Worm (Caenorhabditis elegans) whole organism, L4 larva: ENCODE results near the gene str-68.

ENCODE experiments used
- T20F7.1 ChIP-seq: fragments of 200-800 bp; sonication (Bioruptor generic); optimal IDR thresholded peaks from 2 replicates; lab custom pipeline; 2018; ENCODE audit warnings: mild to moderate bottlenecking, missing genetic modification characterization, missing compliant biosample characterization
- aly-2 ChIP-seq: sonication (generic microtip); optimal IDR thresholded peaks from 2 replicates; lab custom pipeline; 2018; ENCODE audit warnings: missing biosample characterization, missing genetic modification characterization
- daf-19 ChIP-seq: fragments of 200-800 bp; sonication (Bioruptor generic); conservative IDR thresholded peaks from 2 replicates; pipeline ENCODE4 v1.3.6; 2022; ENCODE audit warnings: missing genetic modification characterization, missing compliant biosample characterization
- fos-1 ChIP-seq: fragments of 150-350 bp; optimal IDR thresholded peaks from 2 replicates; lab custom pipeline; 2014; ENCODE audit warnings: missing biosample characterization, missing genetic modification characterization
- hlh-30 ChIP-seq: sonication (generic microtip); optimal IDR thresholded peaks from 2 replicates; lab custom pipeline; 2017; ENCODE audit warnings: antibody characterized with exemption, mild to moderate bottlenecking, missing genetic modification characterization, missing compliant biosample characterization; ENCODE audit not compliant: insufficient read depth
- lin-13 ChIP-seq: fragments of 150-350 bp; optimal IDR thresholded peaks from 2 replicates; lab custom pipeline; 2014; ENCODE audit warnings: missing biosample characterization, missing genetic modification reagents, missing genetic modification characterization
- lin-15B ChIP-seq: fragments of 150-350 bp; sonication (generic microtip); optimal IDR thresholded peaks from 3 replicates; lab custom pipeline; 2014; ENCODE audit warnings: missing biosample characterization, missing genetic modification characterization
- mep-1 ChIP-seq: fragments of 150-350 bp; sonication (generic microtip); optimal IDR thresholded peaks from 3 replicates; lab custom pipeline; 2014; ENCODE audit warnings: missing biosample characterization, missing genetic modification characterization
- mes-2 ChIP-seq: sonication (generic microtip); optimal IDR thresholded peaks from 2 replicates; lab custom pipeline; 2016; ENCODE audit warnings: missing genotype, mild to moderate bottlenecking, missing genetic modification characterization, missing compliant biosample characterization; ENCODE audit not compliant: poor library complexity, severe bottlenecking
- nhr-11 ChIP-seq: fragments of 150-350 bp; optimal IDR thresholded peaks from 2 replicates; lab custom pipeline; 2014; ENCODE audit warnings: missing biosample characterization, missing genetic modification characterization
- nhr-42 ChIP-seq: fragments of 200-800 bp; sonication (Bioruptor generic); IDR thresholded peaks from 2 replicates; pipeline ENCODE4 v1.3.6; 2022; ENCODE audit warnings: missing genetic modification characterization, missing compliant biosample characterization
- pha-4 ChIP-seq, 2 experiments: fragments of 150-350 bp in 1 of 2; fragments of 200-800 bp in 1 of 2; sonication (Bioruptor generic) in 1 of 2; IDR thresholded peaks in 1 of 2; optimal IDR thresholded peaks in 1 of 2; 2 replicates each; pipeline versions ENCODE4 v1.3.6 to Lab custom; 2014 to 2022; ENCODE audit warnings: missing genetic modification characterization in 2 of 2, missing genetic modification reagents in 2 of 2, missing biosample characterization in 1 of 2, missing compliant biosample characterization in 1 of 2

- no peak for TF ChIP-seq aly-2 (tag; lab: Kevin White, UChicago)
- no peak for TF ChIP-seq T20F7.1 (GFP tag; lab: Kevin White, UChicago)
- TF ChIP-seq pha-4 (GFP tag; IDR thresholded peaks at IDR 0.05; lab: Robert Waterston, UW): no peak
- no peak for TF ChIP-seq pha-4 (tag; optimal IDR thresholded peaks at IDR 0.05; lab: Kevin White, UChicago)
- no peak for TF ChIP-seq lin-13
- no peak for TF ChIP-seq nhr-42 (GFP tag; lab: Robert Waterston, UW)
- no peak for TF ChIP-seq mep-1 (tag; lab: Kevin White, UChicago)
- no peak for TF ChIP-seq fos-1
- TF ChIP-seq hlh-30 (tag; lab: Kevin White, UChicago): no peak
- TF ChIP-seq lin-15B (tag; lab: Kevin White, UChicago): no peak
- no peak for TF ChIP-seq daf-19
- TF ChIP-seq nhr-11 (tag; lab: Kevin White, UChicago): no peak
- no peak for TF ChIP-seq mes-2 (tag; lab: Kevin White, UChicago)
Observed at ce11 chrV:3081471-3081870, 25.9 kb downstream of the str-68 start, which contains the start of gene srt-7.
